Fruit fly (Drosophila melanogaster): ENCODE measurements around the gene CG9368.

DNA sequence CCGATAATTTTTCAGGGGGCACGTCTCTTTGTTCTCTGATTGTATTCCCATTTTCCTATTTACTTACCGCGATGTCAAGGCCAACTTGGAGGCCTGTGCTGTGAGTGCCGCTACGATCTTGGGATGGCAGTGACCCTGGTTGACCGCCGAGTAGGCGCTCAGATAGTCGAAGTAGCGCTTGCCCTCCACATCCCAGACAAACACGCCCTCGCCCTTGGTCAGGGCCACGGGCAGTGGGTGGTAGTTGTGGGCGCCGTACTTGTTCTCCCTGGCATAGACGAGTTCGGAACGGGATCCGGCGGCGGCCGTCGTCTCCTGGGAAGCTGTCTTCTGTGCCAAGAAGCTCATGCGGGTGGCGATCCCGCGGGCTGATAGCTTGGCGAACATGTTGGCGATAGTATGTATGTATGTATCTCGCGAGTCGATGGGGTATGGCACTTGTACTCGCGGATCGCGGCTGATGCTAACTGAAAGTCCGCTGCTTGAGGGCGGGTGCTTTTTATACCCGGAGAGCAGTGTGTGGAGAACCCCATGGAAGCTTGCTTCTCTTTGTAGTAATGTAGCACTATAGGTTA, 48.0 kb downstream of the CG9368 start, which contains the start of gene Oat:
- TF ChIP-seq CG8478 (optimal IDR thresholded peaks at IDR 0.05): no peak
- no peak for TF ChIP-seq CTCF (optimal IDR thresholded peaks at IDR 0.05)

Data from S2 (cell line).